Worm (Caenorhabditis elegans) whole organism, midembryonic: ENCODE results near the gene lips-5.

ENCODE experiments used
- T22C8.4 ChIP-seq: fragments of 200-800 bp; sonication (Bioruptor generic); IDR thresholded peaks from 2 replicates; pipeline ENCODE4 v1.3.6; 2022; ENCODE audit warnings: missing genetic modification characterization, missing compliant biosample characterization
- cog-1 ChIP-seq: sonication (generic microtip); optimal IDR thresholded peaks from 2 replicates; lab custom pipeline; 2016; ENCODE audit warnings: missing genetic modification characterization, missing compliant biosample characterization
- flt-1 ChIP-seq: fragments of 200-800 bp; sonication (Bioruptor generic); IDR thresholded peaks from 2 replicates; pipeline ENCODE4 v1.3.6; 2022; ENCODE audit warnings: missing genetic modification characterization, missing compliant biosample characterization
- klf-2 ChIP-seq: fragments of 200-800 bp; sonication (Bioruptor generic); conservative IDR thresholded peaks from 2 replicates; pipeline ENCODE4 v1.3.6; 2022; ENCODE audit warnings: missing genetic modification reagents, missing genetic modification characterization, missing compliant biosample characterization
- med-1 ChIP-seq: sonication (generic microtip); optimal IDR thresholded peaks from 2 replicates; lab custom pipeline; 2017; ENCODE audit warnings: missing genetic modification characterization, mild to moderate bottlenecking, missing compliant biosample characterization, antibody characterized with exemption, missing genetic modification reagents; ENCODE audit not compliant: insufficient read depth
- ref-1 ChIP-seq: fragments of 200-800 bp; sonication (Bioruptor generic); conservative IDR thresholded peaks from 2 replicates; pipeline ENCODE4 v1.3.6; 2022; ENCODE audit warnings: missing genetic modification reagents, missing genetic modification characterization, missing compliant biosample characterization
- tab-1 ChIP-seq: fragments of 200-800 bp; sonication (Bioruptor generic); IDR thresholded peaks from 2 replicates; pipeline ENCODE4 v1.3.6; 2022; ENCODE audit warnings: missing genetic modification characterization, missing compliant biosample characterization
- ztf-23 ChIP-seq: fragments of 200-800 bp; sonication (Bioruptor generic); IDR thresholded peaks from 2 replicates; pipeline ENCODE4 v1.3.6; 2022; ENCODE audit warnings: missing genetic modification reagents, missing genetic modification characterization, missing compliant biosample characterization
- ztf-29 ChIP-seq: fragments of 200-800 bp; sonication (Bioruptor generic); IDR thresholded peaks from 2 replicates; pipeline ENCODE4 v1.3.6; 2022; ENCODE audit warnings: missing genetic modification reagents, missing genetic modification characterization, missing compliant biosample characterization

- TF ChIP-seq tab-1 (GFP tag; lab: Robert Waterston, UW): no peak
- TF ChIP-seq ref-1 (GFP tag; lab: Robert Waterston, UW): no peak
- TF ChIP-seq cog-1: no peak
- TF ChIP-seq flt-1 (GFP tag; lab: Robert Waterston, UW): no peak
- TF ChIP-seq klf-2 (GFP tag; lab: Robert Waterston, UW): no peak
- no peak for TF ChIP-seq ztf-29
- TF ChIP-seq ztf-23 (GFP tag; lab: Robert Waterston, UW): no peak
- TF ChIP-seq med-1 (GFP tag; lab: Kevin White, UChicago): no peak
- no peak for TF ChIP-seq T22C8.4 (GFP tag; lab: Robert Waterston, UW)
These were observed 3.5 kb upstream of the lips-5 start for ce11 chrIV:11776968-11777467.
